Worm (Caenorhabditis elegans) whole organism, midembryonic: ENCODE results near the gene del-9.

Source experiments
- T22C8.4 ChIP-seq: fragments of 200-800 bp; sonication (Bioruptor generic); IDR thresholded peaks from 2 replicates; pipeline ENCODE4 v1.3.6; 2022; ENCODE audit warnings: missing genetic modification characterization, missing compliant biosample characterization
- cog-1 ChIP-seq: sonication (generic microtip); optimal IDR thresholded peaks from 2 replicates; lab custom pipeline; 2016; ENCODE audit warnings: missing genetic modification characterization, missing compliant biosample characterization
- flt-1 ChIP-seq: fragments of 200-800 bp; sonication (Bioruptor generic); IDR thresholded peaks from 2 replicates; pipeline ENCODE4 v1.3.6; 2022; ENCODE audit warnings: missing genetic modification characterization, missing compliant biosample characterization
- klf-2 ChIP-seq: fragments of 200-800 bp; sonication (Bioruptor generic); conservative IDR thresholded peaks from 2 replicates; pipeline ENCODE4 v1.3.6; 2022; ENCODE audit warnings: missing genetic modification reagents, missing genetic modification characterization, missing compliant biosample characterization
- med-1 ChIP-seq: sonication (generic microtip); optimal IDR thresholded peaks from 2 replicates; lab custom pipeline; 2017; ENCODE audit warnings: missing genetic modification characterization, mild to moderate bottlenecking, missing compliant biosample characterization, antibody characterized with exemption, missing genetic modification reagents; ENCODE audit not compliant: insufficient read depth
- ref-1 ChIP-seq: fragments of 200-800 bp; sonication (Bioruptor generic); conservative IDR thresholded peaks from 2 replicates; pipeline ENCODE4 v1.3.6; 2022; ENCODE audit warnings: missing genetic modification reagents, missing genetic modification characterization, missing compliant biosample characterization
- tab-1 ChIP-seq: fragments of 200-800 bp; sonication (Bioruptor generic); IDR thresholded peaks from 2 replicates; pipeline ENCODE4 v1.3.6; 2022; ENCODE audit warnings: missing genetic modification characterization, missing compliant biosample characterization
- ztf-23 ChIP-seq: fragments of 200-800 bp; sonication (Bioruptor generic); IDR thresholded peaks from 2 replicates; pipeline ENCODE4 v1.3.6; 2022; ENCODE audit warnings: missing genetic modification reagents, missing genetic modification characterization, missing compliant biosample characterization

DNA sequence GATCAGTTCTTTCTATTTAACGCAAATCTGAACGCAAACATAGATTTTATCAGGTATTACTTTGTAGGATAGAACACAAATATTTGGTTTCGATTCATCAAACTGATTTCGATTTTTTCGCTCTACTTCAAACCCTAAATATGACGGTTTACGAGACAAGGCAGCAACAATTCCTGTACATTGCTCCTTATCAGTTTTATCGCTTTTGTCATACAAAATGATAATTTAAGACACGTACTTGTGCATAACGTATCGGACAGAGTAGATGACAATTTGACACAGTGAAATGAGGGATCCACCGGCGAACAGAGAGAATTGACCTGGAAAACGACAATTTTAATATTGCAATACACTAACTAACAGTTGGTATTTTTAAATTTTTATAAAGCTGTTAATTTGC, 3.5 kb downstream of the del-9 start:
- no peak for TF ChIP-seq cog-1 (tag; lab: Kevin White, UChicago)
- TF ChIP-seq ref-1 (GFP tag; lab: Robert Waterston, UW), result no peak
- TF ChIP-seq flt-1 (GFP tag; lab: Robert Waterston, UW), result no peak
- no peak for TF ChIP-seq med-1 (GFP tag; lab: Kevin White, UChicago)
- no peak for TF ChIP-seq tab-1
- TF ChIP-seq klf-2 (GFP tag; lab: Robert Waterston, UW), result no peak
- no peak for TF ChIP-seq ztf-23 (GFP tag; lab: Robert Waterston, UW)
- TF ChIP-seq T22C8.4 (GFP tag; lab: Robert Waterston, UW), result no peak
